Worm (Caenorhabditis elegans) whole organism, late embryonic: ENCODE results near the gene F13A2.4.

Experiments
- C08G9.2 ChIP-seq: sonication (generic microtip); optimal IDR thresholded peaks from 2 replicates; lab custom pipeline; 2016; ENCODE audit warnings: mild to moderate bottlenecking, missing genetic modification characterization, moderate library complexity, missing compliant biosample characterization
- C38D4.7 ChIP-seq: fragments of 200-800 bp; sonication (Bioruptor generic); optimal IDR thresholded peaks from 2 replicates; lab custom pipeline; 2018; ENCODE audit warnings: mild to moderate bottlenecking, missing genetic modification characterization, moderate library complexity, missing compliant biosample characterization
- F13H6.1 ChIP-seq: sonication (generic microtip); optimal IDR thresholded peaks from 2 replicates; lab custom pipeline; 2016; ENCODE audit warnings: missing genetic modification characterization, missing compliant biosample characterization
- K02D7.2 ChIP-seq: sonication (generic microtip); optimal IDR thresholded peaks from 2 replicates; lab custom pipeline; 2017; ENCODE audit warnings: mild to moderate bottlenecking, missing genetic modification characterization, missing compliant biosample characterization
- K09A11.1 ChIP-seq: sonication (generic microtip); optimal IDR thresholded peaks from 2 replicates; lab custom pipeline; 2017; ENCODE audit warnings: antibody characterized with exemption, mild to moderate bottlenecking, missing genetic modification characterization, missing compliant biosample characterization; ENCODE audit not compliant: insufficient read depth
- ceh-14 ChIP-seq: sonication (generic microtip); optimal IDR thresholded peaks from 2 replicates; lab custom pipeline; 2016; ENCODE audit warnings: missing genotype, missing genetic modification characterization, missing compliant biosample characterization
- ceh-18 ChIP-seq: sonication (generic microtip); optimal IDR thresholded peaks from 2 replicates; lab custom pipeline; 2016; ENCODE audit warnings: missing genetic modification characterization, missing compliant biosample characterization
- ceh-19 ChIP-seq: fragments of 200-800 bp; sonication (Bioruptor generic); optimal IDR thresholded peaks from 2 replicates; lab custom pipeline; 2018; ENCODE audit warnings: mild to moderate bottlenecking, missing genetic modification characterization, missing compliant biosample characterization
- ceh-2 ChIP-seq: sonication (generic microtip); optimal IDR thresholded peaks from 2 replicates; lab custom pipeline; 2016; ENCODE audit warnings: missing genotype, missing genetic modification characterization, missing compliant biosample characterization
- ceh-24 ChIP-seq: sonication (generic microtip); optimal IDR thresholded peaks from 2 replicates; lab custom pipeline; 2016; ENCODE audit warnings: mild to moderate bottlenecking, missing genetic modification characterization, missing compliant biosample characterization
- ceh-30 ChIP-seq: fragments of 150-350 bp; optimal IDR thresholded peaks from 2 replicates; lab custom pipeline; 2014; ENCODE audit warnings: missing biosample characterization, missing genetic modification characterization
- ceh-31 ChIP-seq: sonication (generic microtip); optimal IDR thresholded peaks from 2 replicates; lab custom pipeline; 2016; ENCODE audit warnings: missing genetic modification characterization, missing compliant biosample characterization
- ceh-34 ChIP-seq: sonication (generic microtip); optimal IDR thresholded peaks from 2 replicates; lab custom pipeline; 2016; ENCODE audit warnings: mild to moderate bottlenecking, missing genetic modification characterization, missing compliant biosample characterization
- ceh-45 ChIP-seq: fragments of 200-800 bp; sonication (Bioruptor generic); IDR thresholded peaks from 2 replicates; pipeline ENCODE4 v1.3.6; 2022; ENCODE audit warnings: missing genetic modification reagents, missing genetic modification characterization, missing compliant biosample characterization
- ceh-6 ChIP-seq: fragments of 200-800 bp; sonication (Bioruptor generic); optimal IDR thresholded peaks from 2 replicates; lab custom pipeline; 2018; ENCODE audit warnings: mild to moderate bottlenecking, missing genetic modification characterization, missing compliant biosample characterization
- ceh-9 ChIP-seq: sonication (generic microtip); optimal IDR thresholded peaks from 2 replicates; lab custom pipeline; 2016; ENCODE audit warnings: mild to moderate bottlenecking, missing genetic modification characterization, inconsistent platforms, missing compliant biosample characterization
- che-1 ChIP-seq: sonication (generic microtip); optimal IDR thresholded peaks from 2 replicates; lab custom pipeline; 2016; ENCODE audit warnings: mild to moderate bottlenecking, missing genetic modification characterization, missing compliant biosample characterization
- fkh-10 ChIP-seq: fragments of 150-350 bp; optimal IDR thresholded peaks from 2 replicates; lab custom pipeline; 2014; ENCODE audit warnings: missing biosample characterization, missing genetic modification reagents, missing genetic modification characterization
- fkh-6 ChIP-seq: sonication (generic microtip); optimal IDR thresholded peaks from 2 replicates; lab custom pipeline; 2016; ENCODE audit warnings: missing genetic modification characterization, missing compliant biosample characterization
- gmeb-2 ChIP-seq: sonication (generic microtip); optimal IDR thresholded peaks from 2 replicates; lab custom pipeline; 2016; ENCODE audit warnings: missing genetic modification characterization, inconsistent platforms, missing compliant biosample characterization
- hlh-13 ChIP-seq: fragments of 200-800 bp; sonication (Bioruptor generic); optimal IDR thresholded peaks from 2 replicates; lab custom pipeline; 2018; ENCODE audit warnings: mild to moderate bottlenecking, missing genetic modification characterization, missing compliant biosample characterization
- hlh-8 ChIP-seq: sonication (generic microtip); optimal IDR thresholded peaks from 2 replicates; lab custom pipeline; 2016; ENCODE audit warnings: missing genotype, missing genetic modification characterization, missing compliant biosample characterization
- lim-6 ChIP-seq: sonication (generic microtip); optimal IDR thresholded peaks from 2 replicates; lab custom pipeline; 2016; ENCODE audit warnings: missing genetic modification characterization, missing compliant biosample characterization
- lin-11 ChIP-seq: fragments of 200-800 bp; sonication (Bioruptor generic); optimal IDR thresholded peaks from 2 replicates; lab custom pipeline; 2018; ENCODE audit warnings: mild to moderate bottlenecking, missing genetic modification characterization, missing compliant biosample characterization
- madf-2 ChIP-seq: sonication (generic microtip); optimal IDR thresholded peaks from 2 replicates; lab custom pipeline; 2017; ENCODE audit warnings: missing genetic modification characterization, missing compliant biosample characterization
- nhr-232 ChIP-seq: sonication (generic microtip); optimal IDR thresholded peaks from 2 replicates; lab custom pipeline; 2016; ENCODE audit warnings: missing genetic modification characterization, missing compliant biosample characterization
- npax-4 ChIP-seq: sonication (generic microtip); optimal IDR thresholded peaks from 2 replicates; lab custom pipeline; 2016; ENCODE audit warnings: missing genetic modification characterization, missing compliant biosample characterization
- pax-1 ChIP-seq: fragments of 150-350 bp; optimal IDR thresholded peaks from 2 replicates; lab custom pipeline; 2014; ENCODE audit warnings: missing biosample characterization, missing genetic modification characterization
- pha-4 ChIP-seq: fragments of 150-350 bp; optimal IDR thresholded peaks from 2 replicates; lab custom pipeline; 2018; ENCODE audit warnings: missing biosample characterization, missing genetic modification reagents, missing genetic modification characterization
- pqm-1 ChIP-seq: sonication (generic microtip); optimal IDR thresholded peaks from 2 replicates; lab custom pipeline; 2016; ENCODE audit warnings: missing genetic modification characterization, missing compliant biosample characterization
- pros-1 ChIP-seq: fragments of 150-350 bp; optimal IDR thresholded peaks from 2 replicates; lab custom pipeline; 2014; ENCODE audit warnings: missing biosample characterization, missing genetic modification reagents, missing genetic modification characterization
- rnt-1 ChIP-seq: sonication (generic microtip); optimal IDR thresholded peaks from 2 replicates; lab custom pipeline; 2016; ENCODE audit warnings: missing genetic modification characterization, missing compliant biosample characterization
- sox-4 ChIP-seq: sonication (generic microtip); optimal IDR thresholded peaks from 2 replicates; lab custom pipeline; 2017; ENCODE audit warnings: mild to moderate bottlenecking, missing genetic modification characterization, inconsistent platforms, missing compliant biosample characterization
- syd-9 ChIP-seq: sonication (generic microtip); optimal IDR thresholded peaks from 2 replicates; lab custom pipeline; 2016; ENCODE audit warnings: mild to moderate bottlenecking, missing genetic modification characterization, moderate library complexity, missing compliant biosample characterization
- ttx-3 ChIP-seq: sonication (generic microtip); optimal IDR thresholded peaks from 2 replicates; lab custom pipeline; 2016; ENCODE audit warnings: missing genetic modification reagents, missing genetic modification characterization, missing compliant biosample characterization
- unc-42 ChIP-seq: sonication (generic microtip); optimal IDR thresholded peaks from 2 replicates; lab custom pipeline; 2016; ENCODE audit warnings: missing genotype, missing genetic modification characterization, missing compliant biosample characterization
- unc-55 ChIP-seq: sonication (generic microtip); optimal IDR thresholded peaks from 2 replicates; lab custom pipeline; 2017; ENCODE audit warnings: missing biosample characterization, missing genetic modification reagents, missing genetic modification characterization
- zip-5 ChIP-seq: sonication (generic microtip); optimal IDR thresholded peaks from 2 replicates; lab custom pipeline; 2016; ENCODE audit warnings: missing genetic modification characterization, missing compliant biosample characterization

The F13A2.4 gene

ce11 chrV:4407519-4407918 is 7.5 kb upstream of the F13A2.4 start, which contains the start of gene nhr-118:
nhr-118 (plus strand) TSS chrV:4407819.
- no peak for TF ChIP-seq ceh-18 (tag; lab: Kevin White, UChicago)
- no peak for TF ChIP-seq ttx-3 (tag; lab: Kevin White, UChicago)
- TF ChIP-seq ceh-31 (tag; lab: Kevin White, UChicago) = no peak
- no peak for TF ChIP-seq C38D4.7 (GFP tag; lab: Kevin White, UChicago)
- TF ChIP-seq madf-2 (tag; lab: Kevin White, UChicago) = no peak
- no peak for TF ChIP-seq pqm-1 (tag; lab: Kevin White, UChicago)
- TF ChIP-seq K09A11.1 (tag; lab: Kevin White, UChicago) = no peak
- TF ChIP-seq lin-11 (tag; lab: Kevin White, UChicago) = no peak
- no peak for TF ChIP-seq hlh-8 (tag; lab: Kevin White, UChicago)
- TF ChIP-seq fkh-10 (GFP tag; lab: Kevin White, UChicago) = no peak
- no peak for TF ChIP-seq fkh-6 (tag; lab: Kevin White, UChicago)
- TF ChIP-seq hlh-13 = no peak
- no peak for TF ChIP-seq C08G9.2
- TF ChIP-seq sox-4 (tag; lab: Kevin White, UChicago) = no peak
- no peak for TF ChIP-seq F13H6.1 (tag; lab: Kevin White, UChicago)
- TF ChIP-seq lim-6 (tag; lab: Kevin White, UChicago) = no peak
- TF ChIP-seq nhr-232 = no peak
- TF ChIP-seq rnt-1 (tag; lab: Kevin White, UChicago) = no peak
- TF ChIP-seq pax-1 (tag; lab: Kevin White, UChicago) = no peak

- no peak for TF ChIP-seq hlh-8 (tag; lab: Kevin White, UChicago)
- TF ChIP-seq che-1 = no peak
- TF ChIP-seq unc-42 (tag; lab: Kevin White, UChicago) = no peak
- no peak for TF ChIP-seq gmeb-2
- TF ChIP-seq ceh-9 (tag; lab: Kevin White, UChicago) = no peak
- no peak for TF ChIP-seq F13H6.1 (tag; lab: Kevin White, UChicago)
- no peak for TF ChIP-seq zip-5 (tag; lab: Kevin White, UChicago)
- TF ChIP-seq pha-4 (tag; lab: Kevin White, UChicago) = no peak
- no peak for TF ChIP-seq rnt-1 (tag; lab: Kevin White, UChicago)
- no peak for TF ChIP-seq ceh-24 (tag; lab: Kevin White, UChicago)
- no peak for TF ChIP-seq syd-9 (tag; lab: Kevin White, UChicago)
- TF ChIP-seq ceh-2 (tag; lab: Kevin White, UChicago) = no peak
- TF ChIP-seq K02D7.2 (tag; lab: Kevin White, UChicago) = no peak
- no peak for TF ChIP-seq ceh-30 (tag; lab: Kevin White, UChicago)
- TF ChIP-seq pros-1 (tag; lab: Kevin White, UChicago) = no peak
- TF ChIP-seq ceh-19 (GFP tag; lab: Kevin White, UChicago) = no peak
- no peak for TF ChIP-seq unc-55 (GFP tag; lab: Kevin White, UChicago)
- TF ChIP-seq ceh-45 (GFP tag; lab: Robert Waterston, UW) = no peak
- TF ChIP-seq, all 69 proteins: peak for 0
Measured at ce11 chrV:4401865-4402264, 1.8 kb upstream of the F13A2.4 start, which contains the start of gene F13A2.5. F13A2.5 (minus strand) TSS chrV:4401965.

DNA sequence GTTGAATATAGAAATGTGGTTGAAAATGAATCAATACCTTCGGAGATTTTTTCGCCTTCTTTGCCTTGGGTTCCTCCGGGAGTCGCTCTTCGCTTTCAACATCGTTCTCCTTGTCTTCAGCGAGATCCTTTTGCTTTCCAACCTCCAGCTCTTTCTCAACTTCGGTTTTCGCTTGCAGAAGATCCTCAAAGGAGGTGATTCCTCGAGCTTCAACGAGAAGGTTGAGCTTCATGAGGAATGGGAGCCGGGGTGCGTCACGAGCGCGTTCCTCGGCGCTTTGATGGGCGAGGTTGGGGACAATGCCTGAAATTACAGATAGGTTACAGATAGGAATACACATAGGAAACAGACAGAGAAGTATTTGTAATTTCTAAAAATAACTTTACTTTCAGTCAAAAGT is 1.1 kb downstream of the F13A2.4 start:
- no peak for TF ChIP-seq fkh-10 (GFP tag; lab: Kevin White, UChicago)

ce11 chrV:4398127-4398526 is 1.9 kb downstream of the F13A2.4 start:
- no peak for TF ChIP-seq ceh-14 (tag; lab: Kevin White, UChicago)
- TF ChIP-seq unc-42 (tag; lab: Kevin White, UChicago) = no peak
- no peak for TF ChIP-seq pha-4 (tag; lab: Kevin White, UChicago)
- no peak for TF ChIP-seq npax-4
- TF ChIP-seq ceh-34 (tag; lab: Kevin White, UChicago) = no peak
- no peak for TF ChIP-seq pros-1 (tag; lab: Kevin White, UChicago)
- TF ChIP-seq ceh-6 = no peak
